Fruit fly (Drosophila melanogaster) whole organism, embryonic: ENCODE data around the gene CG31650.

ENCODE experiments used
- Atf-2 ChIP-seq: fragments of 200-800 bp; sonication (Bioruptor generic); optimal IDR thresholded peaks from 2 replicates; lab custom pipeline; 2016; ENCODE audit warnings: missing biosample characterization, missing genetic modification characterization
- Bgb ChIP-seq: fragments of 200-800 bp; sonication (Bioruptor generic); IDR thresholded peaks from 2 replicates; pipeline ENCODE4 v1.3.6; 2022; ENCODE audit warnings: missing biosample characterization, missing genetic modification characterization; ENCODE audit not compliant: partially characterized antibody
- CG10366 ChIP-seq: fragments of 200-800 bp; sonication (Bioruptor generic); IDR thresholded peaks from 2 replicates; pipeline ENCODE4 v1.3.6; 2022; ENCODE audit warnings: missing biosample characterization, missing genetic modification characterization
- CG10979 ChIP-seq: fragments of 200-800 bp; sonication (Bioruptor generic); optimal IDR thresholded peaks from 2 replicates; lab custom pipeline; 2018; ENCODE audit warnings: missing biosample characterization, mild to moderate bottlenecking, missing genetic modification characterization, moderate library complexity
- CG12071 ChIP-seq: fragments of 200-800 bp; sonication (Bioruptor generic); optimal IDR thresholded peaks from 3 replicates; lab custom pipeline; 2018; ENCODE audit warnings: missing biosample characterization, mild to moderate bottlenecking, missing genetic modification characterization
- CG13123 ChIP-seq: fragments of 200-800 bp; sonication (Bioruptor generic); optimal IDR thresholded peaks from 2 replicates; lab custom pipeline; 2016; ENCODE audit warnings: missing biosample characterization, missing genetic modification characterization
- CG13287 ChIP-seq: fragments of 200-800 bp; sonication (Bioruptor generic); IDR thresholded peaks from 2 replicates; pipeline ENCODE4 v1.3.6; 2022; ENCODE audit warnings: missing biosample characterization, missing genetic modification characterization; ENCODE audit not compliant: partially characterized antibody
- CG14014 ChIP-seq: fragments of 200-800 bp; sonication (Bioruptor generic); IDR thresholded peaks from 2 replicates; pipeline ENCODE4 v1.3.6; 2022; ENCODE audit warnings: missing biosample characterization, missing genetic modification characterization
- CG14860 ChIP-seq: fragments of 200-800 bp; sonication (Bioruptor generic); IDR thresholded peaks from 3 replicates; pipeline ENCODE4 v1.3.6; 2022; ENCODE audit warnings: missing biosample characterization, missing genetic modification characterization; ENCODE audit not compliant: partially characterized antibody
- CG31388 ChIP-seq: fragments of 200-800 bp; sonication (Bioruptor generic); optimal IDR thresholded peaks from 2 replicates; lab custom pipeline; 2016; ENCODE audit warnings: missing biosample characterization, missing genetic modification characterization
- CG4707 ChIP-seq: fragments of 200-800 bp; sonication (Bioruptor generic); optimal IDR thresholded peaks from 2 replicates; lab custom pipeline; 2018; ENCODE audit warnings: missing biosample characterization, mild to moderate bottlenecking, missing genetic modification characterization, moderate library complexity
- CG6813 ChIP-seq: fragments of 200-800 bp; sonication (Bioruptor generic); optimal IDR thresholded peaks from 2 replicates; lab custom pipeline; 2017; ENCODE audit warnings: missing biosample characterization, missing genetic modification characterization, mild to moderate bottlenecking, moderate library complexity, missing genetic modification reagents
- CG7963 ChIP-seq: fragments of 200-800 bp; sonication (Bioruptor generic); IDR thresholded peaks from 3 replicates; pipeline ENCODE4 v1.3.6; 2022; ENCODE audit warnings: missing biosample characterization, missing genetic modification characterization; ENCODE audit not compliant: partially characterized antibody
- CG8944 ChIP-seq: fragments of 200-800 bp; sonication (Bioruptor generic); optimal IDR thresholded peaks from 3 replicates; lab custom pipeline; 2016; ENCODE audit warnings: missing biosample characterization, missing genetic modification characterization
- D19B ChIP-seq: fragments of 200-800 bp; sonication (Bioruptor generic); optimal IDR thresholded peaks from 2 replicates; lab custom pipeline; 2017; ENCODE audit warnings: missing biosample characterization, mild to moderate bottlenecking, missing genetic modification characterization
- Dp ChIP-seq: fragments of 200-800 bp; sonication (Bioruptor generic); optimal IDR thresholded peaks from 2 replicates; lab custom pipeline; 2018; ENCODE audit warnings: missing biosample characterization, mild to moderate bottlenecking, missing genetic modification characterization, moderate library complexity
- Drgx ChIP-seq: fragments of 200-800 bp; sonication (Bioruptor generic); IDR thresholded peaks from 2 replicates; pipeline ENCODE4 v1.3.6; 2022; ENCODE audit warnings: missing biosample characterization, missing genetic modification characterization
- Ets65A ChIP-seq: fragments of 200-800 bp; sonication (Bioruptor generic); peaks from one replicate; lab custom pipeline; 2016; ENCODE audit warnings: missing biosample characterization, missing genetic modification characterization
- Fer2 ChIP-seq: fragments of 200-800 bp; sonication (Bioruptor generic); optimal IDR thresholded peaks from 2 replicates; lab custom pipeline; 2018; ENCODE audit warnings: missing biosample characterization, mild to moderate bottlenecking, missing genetic modification characterization, moderate library complexity
- Gug ChIP-seq: fragments of 200-800 bp; sonication (Bioruptor generic); IDR thresholded peaks from 4 replicates; pipeline ENCODE4 v1.3.6; 2022; ENCODE audit warnings: missing biosample characterization, missing genetic modification characterization
- HHEX ChIP-seq: fragments of 200-800 bp; sonication (Bioruptor generic); optimal IDR thresholded peaks from 3 replicates; lab custom pipeline; 2017; ENCODE audit warnings: missing biosample characterization, mild to moderate bottlenecking, missing genetic modification characterization, missing genetic modification reagents
- HLH4C ChIP-seq: fragments of 200-800 bp; sonication (Bioruptor generic); IDR thresholded peaks from 3 replicates; pipeline ENCODE4 v1.3.6; 2022; ENCODE audit warnings: missing biosample characterization, missing genetic modification characterization; ENCODE audit not compliant: partially characterized antibody
- Hey ChIP-seq: fragments of 200-800 bp; sonication (Bioruptor generic); optimal IDR thresholded peaks from 3 replicates; lab custom pipeline; 2018; ENCODE audit warnings: missing biosample characterization, mild to moderate bottlenecking, missing genetic modification characterization
- Kr ChIP-seq: fragments of 200-800 bp; sonication (Bioruptor generic); optimal IDR thresholded peaks from 2 replicates; lab custom pipeline; 2017; ENCODE audit warnings: missing biosample characterization, mild to moderate bottlenecking, missing genetic modification characterization
- Max ChIP-seq: fragments of 200-800 bp; sonication (Bioruptor generic); optimal IDR thresholded peaks from 2 replicates; lab custom pipeline; 2016; ENCODE audit warnings: missing biosample characterization, mild to moderate bottlenecking, missing genetic modification characterization
- Meics ChIP-seq: fragments of 200-800 bp; sonication (Bioruptor generic); optimal IDR thresholded peaks from 2 replicates; lab custom pipeline; 2017; ENCODE audit warnings: missing biosample characterization, mild to moderate bottlenecking, missing genetic modification characterization
- Neu2 ChIP-seq: fragments of 200-800 bp; sonication (Bioruptor generic); optimal IDR thresholded peaks from 3 replicates; lab custom pipeline; 2016; ENCODE audit warnings: missing biosample characterization, missing genetic modification characterization, borderline replicate concordance
- Rfx ChIP-seq: fragments of 200-800 bp; sonication (Bioruptor generic); IDR thresholded peaks from 2 replicates; pipeline ENCODE4 v1.3.6; 2022; ENCODE audit warnings: missing biosample characterization, missing genetic modification characterization
- Scr ChIP-seq: fragments of 200-800 bp; sonication (Bioruptor generic); IDR thresholded peaks from 2 replicates; pipeline ENCODE4 v1.3.6; 2022; ENCODE audit warnings: missing biosample characterization, missing genetic modification characterization; ENCODE audit not compliant: partially characterized antibody
- Side ChIP-seq: fragments of 200-800 bp; sonication (Bioruptor generic); optimal IDR thresholded peaks from 2 replicates; lab custom pipeline; 2016; ENCODE audit warnings: missing biosample characterization, missing genetic modification characterization
- al ChIP-seq: fragments of 200-800 bp; sonication (Bioruptor generic); IDR thresholded peaks from 2 replicates; pipeline ENCODE4 v1.3.6; 2022; ENCODE audit warnings: missing biosample characterization, missing genetic modification characterization
- ato ChIP-seq: fragments of 200-800 bp; sonication (Bioruptor generic); IDR thresholded peaks from 2 replicates; pipeline ENCODE4 v1.3.6; 2022; ENCODE audit warnings: missing biosample characterization, missing genetic modification characterization; ENCODE audit not compliant: partially characterized antibody
- bbx ChIP-seq: fragments of 200-800 bp; sonication (Bioruptor generic); IDR thresholded peaks from 2 replicates; pipeline ENCODE4 v1.3.6; 2022; ENCODE audit warnings: missing biosample characterization, missing genetic modification characterization; ENCODE audit not compliant: partially characterized antibody
- caup ChIP-seq: fragments of 200-800 bp; sonication (Bioruptor generic); optimal IDR thresholded peaks from 3 replicates; lab custom pipeline; 2017; ENCODE audit warnings: missing biosample characterization, mild to moderate bottlenecking, missing genetic modification characterization, moderate library complexity; ENCODE audit not compliant: severe bottlenecking
- chinmo ChIP-seq: fragments of 200-800 bp; sonication (Bioruptor generic); IDR thresholded peaks from 4 replicates; pipeline ENCODE4 v1.3.6; 2022; ENCODE audit warnings: missing biosample characterization, missing genetic modification characterization; ENCODE audit not compliant: partially characterized antibody
- hb ChIP-seq: fragments of 200-800 bp; sonication (Bioruptor generic); IDR thresholded peaks from 3 replicates; pipeline ENCODE4 v1.3.6; 2022; ENCODE audit warnings: missing biosample characterization, missing genetic modification characterization; ENCODE audit not compliant: partially characterized antibody
- ind ChIP-seq: fragments of 200-800 bp; sonication (Bioruptor generic); optimal IDR thresholded peaks from 3 replicates; lab custom pipeline; 2016; ENCODE audit warnings: missing biosample characterization, missing genetic modification characterization
- nerfin-2 ChIP-seq: fragments of 200-800 bp; sonication (Bioruptor generic); IDR thresholded peaks from 2 replicates; pipeline ENCODE4 v1.3.6; 2022; ENCODE audit warnings: missing biosample characterization, missing genetic modification characterization; ENCODE audit not compliant: partially characterized antibody
- peb ChIP-seq: fragments of 200-800 bp; sonication (Bioruptor generic); IDR thresholded peaks from 2 replicates; pipeline ENCODE4 v1.3.6; 2022; ENCODE audit warnings: missing biosample characterization, missing genetic modification characterization
- sens ChIP-seq: fragments of 200-800 bp; sonication (Bioruptor generic); peaks from one replicate; lab custom pipeline; 2016; ENCODE audit warnings: missing biosample characterization, missing genetic modification characterization
- sens-2 ChIP-seq: fragments of 200-800 bp; sonication (Bioruptor generic); IDR thresholded peaks from 2 replicates; pipeline ENCODE4 v1.3.6; 2022; ENCODE audit warnings: missing biosample characterization, missing genetic modification characterization
- sna ChIP-seq: fragments of 200-800 bp; sonication (Bioruptor generic); IDR thresholded peaks from 2 replicates; pipeline ENCODE4 v1.3.6; 2022; ENCODE audit warnings: missing biosample characterization, missing genetic modification characterization; ENCODE audit not compliant: partially characterized antibody
- stwl ChIP-seq: fragments of 200-800 bp; sonication (Bioruptor generic); optimal IDR thresholded peaks from 3 replicates; lab custom pipeline; 2018; ENCODE audit warnings: missing biosample characterization, mild to moderate bottlenecking, missing genetic modification characterization, moderate library complexity
- vnd ChIP-seq: fragments of 200-800 bp; sonication (Bioruptor generic); IDR thresholded peaks from 3 replicates; pipeline ENCODE4 v1.3.6; 2022; ENCODE audit warnings: missing biosample characterization, missing genetic modification characterization; ENCODE audit not compliant: partially characterized antibody
- zfh1 ChIP-seq: fragments of 200-800 bp; sonication (Bioruptor generic); IDR thresholded peaks from 3 replicates; pipeline ENCODE4 v1.3.6; 2022; ENCODE audit warnings: missing biosample characterization, missing genetic modification characterization

Gene CG31650

DNA sequence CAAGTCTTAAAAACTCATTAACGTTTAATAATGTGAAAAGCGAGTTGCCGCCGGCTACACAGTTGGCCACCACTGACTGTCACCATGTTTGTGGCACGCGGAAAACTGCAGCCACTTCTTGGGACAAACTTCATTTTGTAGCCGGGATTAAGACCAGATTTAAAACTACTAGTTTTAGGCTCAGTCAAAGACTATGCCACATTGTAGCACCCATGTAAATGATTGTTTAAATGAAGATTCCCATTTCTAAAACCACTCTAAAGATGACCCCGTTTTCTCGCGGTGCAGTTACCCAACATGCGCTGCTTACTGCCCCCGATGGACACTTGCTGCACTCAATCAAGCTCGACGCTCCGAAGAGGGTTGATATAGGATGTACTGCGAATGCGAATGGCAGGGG lies 45.8 kb upstream of the CG31650 start:
- TF ChIP-seq CG10979 = no peak
- TF ChIP-seq Drgx (GFP tag; lab: Robert Waterston, UW) = peak; percentile 44; the same call in 1 of the 2 replicates
- TF ChIP-seq CG13123 (GFP tag; lab: Kevin White, UChicago) = no peak
- peak; percentile 7; the same call in 1 of the 2 replicates for TF ChIP-seq CG10366 (GFP tag; lab: Robert Waterston, UW)
- TF ChIP-seq, all 482 proteins: peak for 2

DNA sequence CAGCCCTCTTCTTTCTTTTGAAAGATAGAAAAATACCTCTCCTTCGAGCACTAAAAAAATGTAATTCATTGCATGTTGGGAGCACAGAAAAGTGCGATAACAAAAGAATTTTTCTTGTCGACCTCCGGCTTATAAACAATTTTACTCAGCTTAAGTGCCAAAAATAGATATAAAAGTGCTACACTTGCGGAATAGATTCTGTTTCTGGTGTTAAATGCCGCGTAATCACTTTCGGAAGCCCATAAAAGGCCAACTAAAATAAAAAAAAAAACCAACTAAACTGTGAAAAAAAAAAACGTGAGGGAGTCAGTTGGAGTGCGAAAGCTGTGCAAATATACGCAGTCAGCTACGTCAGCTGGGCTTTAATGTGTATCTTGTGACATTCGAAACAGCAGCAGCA lies 45.1 kb upstream of the CG31650 start:
- no peak for TF ChIP-seq CG6813 (GFP tag; lab: Kevin White, UChicago)
- TF ChIP-seq Max = no peak
- no peak for TF ChIP-seq Kr (GFP tag; lab: Kevin White, UChicago)
- no peak for TF ChIP-seq Gug (GFP tag; lab: Robert Waterston, UW)
- TF ChIP-seq Meics (GFP tag; lab: Kevin White, UChicago) = no peak
- no peak for TF ChIP-seq stwl (tag; lab: Kevin White, UChicago)
- no peak for TF ChIP-seq CG31388 (GFP tag; lab: Kevin White, UChicago)
- no peak for TF ChIP-seq CG4707 (GFP tag; lab: Kevin White, UChicago)
- no peak for TF ChIP-seq Atf-2
- TF ChIP-seq CG13123 (GFP tag; lab: Kevin White, UChicago) = no peak
- no peak for TF ChIP-seq caup (GFP tag; lab: Kevin White, UChicago)
- TF ChIP-seq al (GFP tag; lab: Robert Waterston, UW) = no peak
- no peak for TF ChIP-seq Fer2 (tag; lab: Kevin White, UChicago)
- no peak for TF ChIP-seq HLH4C (GFP tag; lab: Robert Waterston, UW)
- no peak for TF ChIP-seq Rfx (GFP tag; lab: Robert Waterston, UW)
- TF ChIP-seq Side (GFP tag; lab: Kevin White, UChicago) = no peak
- TF ChIP-seq CG8944 (GFP tag; lab: Kevin White, UChicago) = no peak
- TF ChIP-seq Hey = no peak
- no peak for TF ChIP-seq sens-2 (GFP tag; lab: Robert Waterston, UW)

DNA sequence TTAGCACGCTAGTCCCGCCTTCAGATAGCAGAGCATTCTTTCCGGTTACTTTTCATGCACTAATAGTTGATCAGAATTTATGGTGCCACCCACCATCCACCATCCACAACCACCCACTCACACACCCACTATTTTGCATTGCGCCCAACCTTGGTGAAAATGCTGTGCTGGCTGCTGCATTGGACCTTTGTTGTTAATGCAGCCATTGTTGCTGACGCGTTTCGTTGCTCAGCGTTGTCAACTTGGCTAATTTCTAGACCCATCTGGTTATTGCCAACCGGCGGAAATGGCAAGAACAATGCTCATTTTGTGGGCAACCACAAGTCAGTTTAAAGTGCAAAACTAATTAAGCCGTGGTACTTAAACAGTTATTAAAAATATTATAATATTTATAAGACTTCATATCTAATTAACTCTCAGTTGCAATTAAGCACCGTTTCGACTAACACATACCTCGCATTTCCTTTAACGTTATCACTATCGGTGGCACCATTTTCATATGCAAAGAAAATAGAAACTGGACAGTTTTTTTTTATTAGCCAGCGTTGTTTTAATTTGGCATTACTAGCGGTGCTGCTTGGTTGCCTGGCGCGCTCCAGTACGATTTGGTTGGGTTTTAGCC lies 44.2 kb upstream of the CG31650 start:
- TF ChIP-seq chinmo (GFP tag; lab: Robert Waterston, UW) (0 out of 4 replicates have a peak, but pooled peaks have one; percentile 37), ato (GFP tag; lab: Robert Waterston, UW) (peak; percentile 53), CG12071 (GFP tag; lab: Kevin White, UChicago) (no peak), Scr (GFP tag; lab: Robert Waterston, UW) (peak; percentile 57), Bgb (GFP tag; lab: Robert Waterston, UW) (peak; percentile 53), hb (GFP tag; lab: Robert Waterston, UW) (peak; percentile 62; the same call in 1 of the 3 replicates), HLH4C (GFP tag; lab: Robert Waterston, UW) (peak; percentile 87), vnd (peak; percentile 54), D19B (GFP tag; lab: Kevin White, UChicago) (peak; percentile 26), peb (GFP tag; lab: Robert Waterston, UW) (no peak), CG14860 (GFP tag; lab: Robert Waterston, UW) (peak; percentile 71), CG14014 (GFP tag; lab: Robert Waterston, UW) (no peak), Dp (GFP tag; lab: Kevin White, UChicago) (no peak), zfh1 (GFP tag; lab: Robert Waterston, UW) (no peak), nerfin-2 (GFP tag; lab: Robert Waterston, UW) (peak; percentile 74), sna (GFP tag; lab: Robert Waterston, UW) (0 out of 2 replicates have a peak, but pooled peaks have one; percentile 54), ind (no peak), HHEX (no peak), CG13287 (GFP tag; lab: Robert Waterston, UW) (peak; percentile 21; the same call in 1 of the 2 replicates), CG7963 (peak; percentile 73; the same call in 1 of the 3 replicates), Ets65A (GFP tag; lab: Kevin White, UChicago) (peak; percentile 76), bbx (GFP tag; lab: Robert Waterston, UW) (peak; percentile 42; the same call in 1 of the 2 replicates), Meics (GFP tag; lab: Kevin White, UChicago) (no peak), Neu2 (GFP tag; lab: Kevin White, UChicago) (no peak), sens (no peak)
